Fruit fly (Drosophila melanogaster) whole organism, pupa: ENCODE data around the gene CG4658.

ENCODE experiments used
- CG13204 ChIP-seq: fragments of 200-800 bp; sonication (Bioruptor generic); optimal IDR thresholded peaks from 2 replicates; lab custom pipeline; 2018; ENCODE audit warnings: missing biosample characterization, mild to moderate bottlenecking, missing genetic modification characterization, moderate library complexity
- CG15710 ChIP-seq: fragments of 200-800 bp; sonication (Bioruptor generic); optimal IDR thresholded peaks from 2 replicates; lab custom pipeline; 2018; ENCODE audit warnings: missing biosample characterization, mild to moderate bottlenecking, missing genetic modification characterization, moderate library complexity
- CG17806 ChIP-seq: fragments of 200-800 bp; sonication (Bioruptor generic); optimal IDR thresholded peaks from 2 replicates; lab custom pipeline; 2018; ENCODE audit warnings: missing biosample characterization, mild to moderate bottlenecking, missing genetic modification characterization, moderate library complexity
- CG8301 ChIP-seq: fragments of 200-800 bp; sonication (Bioruptor generic); optimal IDR thresholded peaks from 2 replicates; lab custom pipeline; 2018; ENCODE audit warnings: missing biosample characterization, mild to moderate bottlenecking, missing genetic modification characterization
- CG9948 ChIP-seq: fragments of 200-800 bp; sonication (Bioruptor generic); optimal IDR thresholded peaks from 2 replicates; lab custom pipeline; 2018; ENCODE audit warnings: missing biosample characterization, mild to moderate bottlenecking, missing genetic modification characterization, moderate library complexity
- D1 ChIP-seq: fragments of 200-800 bp; sonication (Bioruptor generic); optimal IDR thresholded peaks from 2 replicates; lab custom pipeline; 2018; ENCODE audit warnings: missing biosample characterization, mild to moderate bottlenecking, missing genetic modification characterization, moderate library complexity
- EcR ChIP-seq: fragments of 200-800 bp; sonication (Bioruptor generic); optimal IDR thresholded peaks from 3 replicates; lab custom pipeline; 2019; ENCODE audit warnings: missing biosample characterization, missing genetic modification characterization, mild to moderate bottlenecking, moderate library complexity, missing genetic modification reagents
- Snoo ChIP-seq: fragments of 200-800 bp; sonication (Bioruptor generic); optimal IDR thresholded peaks from 3 replicates; lab custom pipeline; 2017; ENCODE audit warnings: missing biosample characterization, mild to moderate bottlenecking, missing genetic modification characterization, inconsistent platforms
- gl ChIP-seq: fragments of 200-800 bp; sonication (Bioruptor generic); optimal IDR thresholded peaks from 2 replicates; lab custom pipeline; 2018; ENCODE audit warnings: missing biosample characterization, mild to moderate bottlenecking, missing genetic modification characterization
- rn ChIP-seq: fragments of 200-800 bp; sonication (Bioruptor generic); IDR thresholded peaks from 2 replicates; pipeline ENCODE4 v1.3.6; 2022; ENCODE audit warnings: missing biosample characterization, missing genetic modification characterization

- no peak for TF ChIP-seq CG13204
- TF ChIP-seq CG15710 (tag; lab: Kevin White, UChicago), result no peak
- TF ChIP-seq CG17806 (tag; lab: Kevin White, UChicago), result no peak
- no peak for TF ChIP-seq gl (tag; lab: Kevin White, UChicago)
- no peak for TF ChIP-seq CG9948 (tag; lab: Kevin White, UChicago)
- TF ChIP-seq rn, result no peak
- no peak for TF ChIP-seq Snoo
- no peak for TF ChIP-seq EcR (GFP tag; lab: Kevin White, UChicago)
- TF ChIP-seq D1 (tag; lab: Kevin White, UChicago), result no peak
- no peak for TF ChIP-seq CG8301
These were observed 37.5 kb downstream of the CG4658 start for dm6 chr2L:9994382-9994781.
